Worm (Caenorhabditis elegans) whole organism, young adult: ENCODE measurements around the gene M01H9.4.
A peak's percentile ranks its signal among the peaks of the same experiment; 100 is the strongest.

ENCODE experiments used
- B0261.1 ChIP-seq: sonication (generic microtip); optimal IDR thresholded peaks from 2 replicates; lab custom pipeline; 2016; ENCODE audit warnings: mild to moderate bottlenecking, missing genetic modification characterization, moderate library complexity, missing compliant biosample characterization
- B0336.3 ChIP-seq: fragments of 200-800 bp; sonication (Bioruptor generic); IDR thresholded peaks from 2 replicates; pipeline ENCODE4 v1.3.6; 2022; ENCODE audit warnings: missing genetic modification characterization, missing compliant biosample characterization
- F49E8.2 ChIP-seq: sonication (generic microtip); optimal IDR thresholded peaks from 3 replicates; lab custom pipeline; 2017; ENCODE audit warnings: missing genetic modification characterization, mild to moderate bottlenecking, missing compliant biosample characterization, antibody characterized with exemption, moderate library complexity; ENCODE audit not compliant: insufficient read depth
- F55B11.4 ChIP-seq: sonication (generic microtip); optimal IDR thresholded peaks from 2 replicates; lab custom pipeline; 2016; ENCODE audit warnings: missing compliant biosample characterization, missing genetic modification characterization, borderline replicate concordance; ENCODE audit not compliant: insufficient read depth
- Y79H2A.3 ChIP-seq: fragments of 200-800 bp; sonication (Bioruptor generic); conservative IDR thresholded peaks from 2 replicates; pipeline ENCODE4 v1.3.6; 2022; ENCODE audit warnings: missing genetic modification reagents, missing genetic modification characterization, missing compliant biosample characterization
- ZK185.1 ChIP-seq: sonication (generic microtip); optimal IDR thresholded peaks from 2 replicates; lab custom pipeline; 2016; ENCODE audit warnings: mild to moderate bottlenecking, missing genetic modification characterization, missing compliant biosample characterization; ENCODE audit not compliant: poor library complexity, severe bottlenecking
- akir-1 ChIP-seq: fragments of 200-800 bp; sonication (Bioruptor generic); optimal IDR thresholded peaks from 2 replicates; lab custom pipeline; 2018; ENCODE audit warnings: mild to moderate bottlenecking, missing genetic modification characterization, moderate library complexity, missing compliant biosample characterization
- aptf-2 ChIP-seq: fragments of 200-800 bp; sonication (Bioruptor generic); conservative IDR thresholded peaks from 2 replicates; pipeline ENCODE4 v1.3.6; 2022; ENCODE audit warnings: missing genetic modification reagents, missing genetic modification characterization, missing compliant biosample characterization
- attf-3 ChIP-seq: fragments of 200-800 bp; sonication (Bioruptor generic); conservative IDR thresholded peaks from 2 replicates; pipeline ENCODE4 v1.3.6; 2022; ENCODE audit warnings: missing genetic modification reagents, missing genetic modification characterization, missing compliant biosample characterization
- attf-6 ChIP-seq: fragments of 200-800 bp; sonication (Bioruptor generic); IDR thresholded peaks from 2 replicates; pipeline ENCODE4 v1.3.6; 2022; ENCODE audit warnings: missing genetic modification reagents, missing genetic modification characterization, missing compliant biosample characterization
- ccch-3 ChIP-seq: fragments of 200-800 bp; sonication (Bioruptor generic); optimal IDR thresholded peaks from 2 replicates; lab custom pipeline; 2018; ENCODE audit warnings: mild to moderate bottlenecking, missing genetic modification characterization, missing compliant biosample characterization
- cebp-1 ChIP-seq, 2 experiments: fragments of 200-800 bp in 1 of 2; sonication (Bioruptor generic) in 1 of 2; sonication (generic microtip) in 1 of 2; IDR thresholded peaks in 1 of 2; optimal IDR thresholded peaks in 1 of 2; 2 replicates each; pipeline versions ENCODE4 v1.3.6 to Lab custom; 2017 to 2022; ENCODE audit warnings: missing compliant biosample characterization in 2 of 2, missing genetic modification characterization in 2 of 2, mild to moderate bottlenecking in 1 of 2, missing genetic modification reagents in 1 of 2, moderate library complexity in 1 of 2
- cebp-2 ChIP-seq: fragments of 200-800 bp; sonication (Bioruptor generic); IDR thresholded peaks from 2 replicates; pipeline ENCODE4 v1.3.6; 2022; ENCODE audit warnings: missing genetic modification characterization, missing compliant biosample characterization
- ceh-27 ChIP-seq: fragments of 200-800 bp; sonication (Bioruptor generic); optimal IDR thresholded peaks from 2 replicates; lab custom pipeline; 2018; ENCODE audit warnings: mild to moderate bottlenecking, missing genetic modification characterization, moderate library complexity, missing compliant biosample characterization
- ceh-40 ChIP-seq: fragments of 200-800 bp; sonication (Bioruptor generic); IDR thresholded peaks from 2 replicates; pipeline ENCODE4 v1.3.6; 2022; ENCODE audit warnings: missing genetic modification characterization, missing compliant biosample characterization
- ceh-91 ChIP-seq: fragments of 200-800 bp; sonication (Bioruptor generic); IDR thresholded peaks from 2 replicates; pipeline ENCODE4 v1.3.6; 2022; ENCODE audit warnings: missing genetic modification reagents, missing genetic modification characterization, missing compliant biosample characterization
- efl-1 ChIP-seq: fragments of 150-350 bp; optimal IDR thresholded peaks from 2 replicates; lab custom pipeline; 2014; ENCODE audit warnings: missing biosample characterization, missing genetic modification reagents, missing genetic modification characterization
- egrh-3 ChIP-seq: fragments of 200-800 bp; sonication (Bioruptor generic); IDR thresholded peaks from 2 replicates; pipeline ENCODE4 v1.3.6; 2022; ENCODE audit warnings: missing genetic modification reagents, missing genetic modification characterization, missing compliant biosample characterization
- ets-4 ChIP-seq: fragments of 200-800 bp; sonication (Bioruptor generic); optimal IDR thresholded peaks from 2 replicates; lab custom pipeline; 2018; ENCODE audit warnings: mild to moderate bottlenecking, missing genetic modification characterization, missing compliant biosample characterization
- fkh-3 ChIP-seq: sonication (generic microtip); optimal IDR thresholded peaks from 2 replicates; lab custom pipeline; 2016; ENCODE audit warnings: mild to moderate bottlenecking, missing genetic modification characterization, missing compliant biosample characterization
- him-1 ChIP-seq: sonication (generic microtip); optimal IDR thresholded peaks from 2 replicates; lab custom pipeline; 2016; ENCODE audit warnings: missing genotype, missing genetic modification reagents, missing genetic modification characterization, missing compliant biosample characterization
- hlh-12 ChIP-seq: sonication (generic microtip); optimal IDR thresholded peaks from 2 replicates; lab custom pipeline; 2016; ENCODE audit warnings: missing genetic modification characterization, missing compliant biosample characterization
- hmg-1.2 ChIP-seq: fragments of 200-800 bp; sonication (Bioruptor generic); IDR thresholded peaks from 2 replicates; pipeline ENCODE4 v1.3.6; 2022; ENCODE audit warnings: missing genetic modification reagents, missing genetic modification characterization, missing compliant biosample characterization
- hmg-20 ChIP-seq: fragments of 200-800 bp; sonication (Bioruptor generic); IDR thresholded peaks from 2 replicates; pipeline ENCODE4 v1.3.6; 2022; ENCODE audit warnings: missing genetic modification reagents, missing genetic modification characterization, missing compliant biosample characterization
- hsf-1 ChIP-seq: fragments of 200-800 bp; sonication (Bioruptor generic); IDR thresholded peaks from 2 replicates; pipeline ENCODE4 v1.3.6; 2022; ENCODE audit warnings: missing genetic modification reagents, missing genetic modification characterization, missing compliant biosample characterization
- lag-1 ChIP-seq: fragments of 200-800 bp; sonication (Bioruptor generic); IDR thresholded peaks from 2 replicates; pipeline ENCODE4 v1.3.6; 2022; ENCODE audit warnings: missing genetic modification reagents, missing genetic modification characterization, missing compliant biosample characterization
- let-607 ChIP-seq, 2 experiments: fragments of 200-800 bp in 1 of 2; sonication (Bioruptor generic) in 1 of 2; sonication (generic microtip) in 1 of 2; optimal IDR thresholded peaks; 2 replicates each; lab custom pipeline; 2016 to 2018; ENCODE audit warnings: mild to moderate bottlenecking in 2 of 2, missing compliant biosample characterization in 2 of 2, missing genetic modification characterization in 2 of 2, moderate library complexity in 2 of 2, missing genotype in 1 of 2
- lsy-27 ChIP-seq: sonication (generic microtip); optimal IDR thresholded peaks from 2 replicates; lab custom pipeline; 2017; ENCODE audit warnings: missing genetic modification characterization, mild to moderate bottlenecking, missing compliant biosample characterization, antibody characterized with exemption, missing genotype, borderline replicate concordance; ENCODE audit not compliant: insufficient read depth
- madf-10 ChIP-seq: sonication (generic microtip); optimal IDR thresholded peaks from 2 replicates; lab custom pipeline; 2016; ENCODE audit warnings: mild to moderate bottlenecking, missing genetic modification characterization, missing compliant biosample characterization
- mcd-1 ChIP-seq: fragments of 200-800 bp; sonication (Bioruptor generic); IDR thresholded peaks from 2 replicates; pipeline ENCODE4 v1.3.6; 2022; ENCODE audit warnings: missing genetic modification reagents, missing genetic modification characterization, missing compliant biosample characterization
- mxl-1 ChIP-seq: sonication (generic microtip); optimal IDR thresholded peaks from 2 replicates; lab custom pipeline; 2016; ENCODE audit warnings: missing genetic modification characterization, missing compliant biosample characterization
- nfya-2 ChIP-seq: fragments of 200-800 bp; sonication (Bioruptor generic); IDR thresholded peaks from 2 replicates; pipeline ENCODE4 v1.3.6; 2022; ENCODE audit warnings: missing genetic modification reagents, missing genetic modification characterization, missing compliant biosample characterization
- nhr-120 ChIP-seq: fragments of 200-800 bp; sonication (Bioruptor generic); IDR thresholded peaks from 2 replicates; pipeline ENCODE4 v1.3.6; 2022; ENCODE audit warnings: missing genetic modification characterization, missing compliant biosample characterization
- nhr-80 ChIP-seq: sonication (generic microtip); optimal IDR thresholded peaks from 2 replicates; lab custom pipeline; 2016; ENCODE audit warnings: missing genetic modification characterization, missing compliant biosample characterization
- rcor-1 ChIP-seq: fragments of 200-800 bp; sonication (Bioruptor generic); IDR thresholded peaks from 2 replicates; pipeline ENCODE4 v1.3.6; 2022; ENCODE audit warnings: missing genetic modification reagents, missing genetic modification characterization, missing compliant biosample characterization
- rec-8 ChIP-seq, 2 experiments: sonication (generic microtip); optimal IDR thresholded peaks; 2 replicates each; lab custom pipeline; 2016; ENCODE audit warnings: mild to moderate bottlenecking in 2 of 2, missing genetic modification characterization in 2 of 2, missing genetic modification reagents in 2 of 2, missing genotype in 2 of 2, missing biosample characterization in 1 of 2, missing compliant biosample characterization in 1 of 2, moderate library complexity in 1 of 2
- snpc-1.1 ChIP-seq: sonication (generic microtip); optimal IDR thresholded peaks from 2 replicates; lab custom pipeline; 2017; ENCODE audit warnings: missing genetic modification characterization, mild to moderate bottlenecking, missing compliant biosample characterization, antibody characterized with exemption, moderate library complexity, missing genotype, missing genetic modification reagents; ENCODE audit not compliant: insufficient read depth
- snpc-3.4 ChIP-seq: sonication (generic microtip); optimal IDR thresholded peaks from 2 replicates; lab custom pipeline; 2017; ENCODE audit warnings: missing genetic modification characterization, mild to moderate bottlenecking, missing compliant biosample characterization, antibody characterized with exemption, moderate library complexity, missing genotype, missing genetic modification reagents
- somi-1 ChIP-seq: fragments of 200-800 bp; sonication (Bioruptor generic); optimal IDR thresholded peaks from 2 replicates; lab custom pipeline; 2018; ENCODE audit warnings: mild to moderate bottlenecking, missing genetic modification characterization, missing compliant biosample characterization
- sptf-2 ChIP-seq: fragments of 200-800 bp; sonication (Bioruptor generic); optimal IDR thresholded peaks from 2 replicates; lab custom pipeline; 2018; ENCODE audit warnings: mild to moderate bottlenecking, missing genetic modification characterization, missing compliant biosample characterization
- tbp1 ChIP-seq: fragments of 200-800 bp; sonication (Bioruptor generic); optimal IDR thresholded peaks from 2 replicates; lab custom pipeline; 2018; ENCODE audit warnings: mild to moderate bottlenecking, missing genetic modification characterization, missing compliant biosample characterization
- unc-130 ChIP-seq: sonication (generic microtip); optimal IDR thresholded peaks from 2 replicates; lab custom pipeline; 2016; ENCODE audit warnings: missing genetic modification reagents, missing genetic modification characterization, missing compliant biosample characterization
- xnd-1 ChIP-seq: sonication (generic microtip); optimal IDR thresholded peaks from 2 replicates; lab custom pipeline; 2016; ENCODE audit warnings: missing genotype, missing genetic modification reagents, missing genetic modification characterization, missing compliant biosample characterization
- zfh-2 ChIP-seq: fragments of 200-800 bp; sonication (Bioruptor generic); conservative IDR thresholded peaks from 2 replicates; pipeline ENCODE4 v1.3.6; 2022; ENCODE audit warnings: missing genetic modification reagents, missing genetic modification characterization, missing compliant biosample characterization
- zim-3 ChIP-seq: sonication (generic microtip); optimal IDR thresholded peaks from 2 replicates; lab custom pipeline; 2017; ENCODE audit warnings: mild to moderate bottlenecking, missing genetic modification characterization, moderate library complexity, missing compliant biosample characterization
- ztf-28 ChIP-seq: fragments of 200-800 bp; sonication (Bioruptor generic); IDR thresholded peaks from 2 replicates; pipeline ENCODE4 v1.3.6; 2022; ENCODE audit warnings: missing genetic modification reagents, missing genetic modification characterization, missing compliant biosample characterization
- ztf-3 ChIP-seq: fragments of 200-800 bp; sonication (Bioruptor generic); optimal IDR thresholded peaks from 2 replicates; lab custom pipeline; 2018; ENCODE audit warnings: mild to moderate bottlenecking, missing genetic modification characterization, missing compliant biosample characterization

The M01H9.4 gene

DNA sequence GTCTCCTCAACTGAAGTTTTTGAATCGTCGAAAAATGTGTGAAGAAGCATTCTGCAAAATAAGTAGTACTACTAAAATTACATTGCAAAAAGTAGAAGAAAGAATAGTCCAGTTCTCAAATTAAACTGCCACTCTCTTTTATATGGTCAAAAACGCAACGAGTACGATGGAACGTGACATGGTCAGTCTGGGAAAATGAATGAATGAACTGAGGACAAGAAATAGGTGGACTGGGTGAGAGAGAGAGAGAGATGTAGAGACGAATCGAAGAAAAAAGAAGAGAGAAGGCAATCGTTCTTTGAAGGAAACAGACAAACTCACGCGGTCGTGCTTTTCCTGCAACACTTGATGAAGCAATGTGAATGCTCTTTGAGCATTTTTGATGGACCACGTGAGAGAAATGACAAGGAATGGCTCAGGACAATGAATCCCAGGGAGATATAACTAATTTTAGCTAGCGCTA, 5.7 kb downstream of the M01H9.4 start, which contains the start of gene M01H9.3 (continued):
- TF ChIP-seq B0336.3 (peak; percentile 15; the same call in 1 of the 2 replicates), sptf-2 (GFP tag; lab: Kevin White, UChicago) (no peak), attf-3 (GFP tag; lab: Robert Waterston, UW) (no peak), B0261.1 (no peak), F49E8.2 (no peak), cebp-1 (GFP tag; IDR thresholded peaks at IDR 0.05; lab: Robert Waterston, UW) (no peak), cebp-1 (tag; optimal IDR thresholded peaks at IDR 0.05; lab: Kevin White, UChicago) (peak; percentile 72), cebp-2 (GFP tag; lab: Robert Waterston, UW) (no peak), ztf-28 (GFP tag; lab: Robert Waterston, UW) (no peak), rec-8 (tag; optimal IDR thresholded peaks at IDR 0.05; lab: Kevin White, UChicago) (no peak), him-1 (tag; lab: Kevin White, UChicago) (no peak), lsy-27 (no peak), snpc-1.1 (tag; lab: Kevin White, UChicago) (no peak), let-607 (tag; optimal IDR thresholded peaks at IDR 0.05; lab: Kevin White, UChicago) (no peak), akir-1 (GFP tag; lab: Kevin White, UChicago) (no peak), nhr-120 (GFP tag; lab: Robert Waterston, UW) (no peak), zfh-2 (GFP tag; lab: Robert Waterston, UW) (no peak), mxl-1 (tag; lab: Kevin White, UChicago) (no peak), zim-3 (tag; lab: Kevin White, UChicago) (no peak), F55B11.4 (tag; lab: Kevin White, UChicago) (no peak), snpc-3.4 (no peak), nhr-80 (tag; lab: Kevin White, UChicago) (peak; percentile 59), tbp1 (GFP tag; lab: Kevin White, UChicago) (peak; percentile 15), hmg-1.2 (GFP tag; lab: Robert Waterston, UW) (peak; percentile 32; the same call in 1 of the 2 replicates), ceh-91 (GFP tag; lab: Robert Waterston, UW) (no peak), ZK185.1 (tag; lab: Kevin White, UChicago) (no peak), madf-10 (peak; percentile 22), Y79H2A.3 (no peak), egrh-3 (GFP tag; lab: Robert Waterston, UW) (no peak), xnd-1 (tag; lab: Kevin White, UChicago) (no peak), ets-4 (GFP tag; lab: Kevin White, UChicago) (no peak), efl-1 (GFP tag; lab: Kevin White, UChicago) (no peak), nfya-2 (GFP tag; lab: Robert Waterston, UW) (no peak), hsf-1 (no peak), hmg-20 (GFP tag; lab: Robert Waterston, UW) (no peak), attf-6 (GFP tag; lab: Robert Waterston, UW) (no peak), ccch-3 (GFP tag; lab: Kevin White, UChicago) (no peak), unc-130 (GFP tag; lab: Kevin White, UChicago) (no peak), ceh-27 (GFP tag; lab: Kevin White, UChicago) (peak; percentile 52), aptf-2 (GFP tag; lab: Robert Waterston, UW) (no peak), fkh-3 (tag; lab: Kevin White, UChicago) (no peak), ztf-3 (GFP tag; lab: Kevin White, UChicago) (no peak), rcor-1 (no peak), ceh-40 (GFP tag; lab: Robert Waterston, UW) (no peak), lag-1 (GFP tag; lab: Robert Waterston, UW) (no peak), mcd-1 (peak; percentile 17; the same call in 1 of the 2 replicates), hlh-12 (tag; lab: Kevin White, UChicago) (no peak), somi-1 (peak; percentile 55)
